Fruit fly (Drosophila melanogaster): Measurements from ENCODE around the gene CG13786.

The CG13786 gene

DNA sequence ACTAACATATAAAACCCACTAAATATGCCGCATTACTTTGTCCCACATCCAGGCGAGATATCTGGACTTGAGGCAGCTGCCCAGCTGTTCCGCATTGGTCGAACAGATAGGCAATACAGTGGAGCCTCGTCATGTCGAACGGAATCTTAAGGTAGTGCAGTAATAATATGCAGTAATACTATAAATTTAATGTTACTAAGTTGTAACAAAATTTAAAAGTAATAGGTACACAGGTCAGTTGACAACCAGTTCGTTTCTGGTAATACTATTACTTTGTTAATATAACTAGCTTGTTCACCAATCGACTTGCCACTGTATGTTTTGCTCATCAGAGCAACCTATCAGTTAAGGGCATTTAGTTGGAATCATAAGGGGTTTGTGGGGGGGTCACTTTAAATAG, 42.2 kb upstream of the CG13786 start (continued):
- no peak for TF ChIP-seq CG15011 (GFP tag; optimal IDR thresholded peaks at IDR 0.05)
- no peak for TF ChIP-seq CG13123 (GFP tag; optimal IDR thresholded peaks at IDR 0.05)
- TF ChIP-seq ab (GFP tag; optimal IDR thresholded peaks at IDR 0.05): no peak
- no peak for TF ChIP-seq fd64A (GFP tag; optimal IDR thresholded peaks at IDR 0.05)
- no peak for TF ChIP-seq CG11456 (GFP tag; IDR thresholded peaks at IDR 0.05)
- no peak for TF ChIP-seq slp2 (GFP tag; optimal IDR thresholded peaks at IDR 0.05)
- TF ChIP-seq Lim3 (GFP tag; IDR thresholded peaks at IDR 0.05): no peak
- TF ChIP-seq CrebB (tag; optimal IDR thresholded peaks at IDR 0.05): no peak
- no peak for TF ChIP-seq gro (GFP tag; optimal IDR thresholded peaks at IDR 0.05)
- no peak for TF ChIP-seq CG13624 (GFP tag; optimal IDR thresholded peaks at IDR 0.05)
- no peak for TF ChIP-seq Bdp1 (GFP tag; optimal IDR thresholded peaks at IDR 0.05)
- TF ChIP-seq ato (GFP tag; IDR thresholded peaks at IDR 0.05; ENCODE audit: partially characterized antibody): no peak
- no peak for TF ChIP-seq insv (GFP tag; optimal IDR thresholded peaks at IDR 0.05)
- TF ChIP-seq zfh1 (GFP tag; IDR thresholded peaks at IDR 0.05): 0 out of 3 replicates have a peak, but pooled peaks have one; percentile 18
- TF ChIP-seq MBD-R2 (GFP tag; IDR thresholded peaks at IDR 0.05): no peak
- TF ChIP-seq ken (GFP tag; IDR thresholded peaks at IDR 0.05): no peak
- TF ChIP-seq cas (GFP tag; IDR thresholded peaks at IDR 0.05): no peak
- TF ChIP-seq zf30C (GFP tag; optimal IDR thresholded peaks at IDR 0.05): no peak
- no peak for TF ChIP-seq Atf6 (GFP tag; IDR thresholded peaks at IDR 0.05)
- no peak for TF ChIP-seq odd (GFP tag; optimal IDR thresholded peaks at IDR 0.05)
- no peak for TF ChIP-seq ERR (GFP tag; optimal IDR thresholded peaks at IDR 0.05)
- TF ChIP-seq tio (GFP tag; optimal IDR thresholded peaks at IDR 0.05): no peak
- no peak for TF ChIP-seq CG12659 (GFP tag; optimal IDR thresholded peaks at IDR 0.05)
- no peak for TF ChIP-seq CG10431 (GFP tag; optimal IDR thresholded peaks at IDR 0.05)
- TF ChIP-seq ac (GFP tag; optimal IDR thresholded peaks at IDR 0.05): peak; percentile 66
- peak; percentile 70 for TF ChIP-seq row (GFP tag; IDR thresholded peaks at IDR 0.05)
- no peak for TF ChIP-seq toy (GFP tag; IDR thresholded peaks at IDR 0.05)
- TF ChIP-seq BEAF-32 (GFP tag; optimal IDR thresholded peaks at IDR 0.05): no peak
- TF ChIP-seq CG16813 (GFP tag; IDR thresholded peaks at IDR 0.05; ENCODE audit: partially characterized antibody): no peak
- TF ChIP-seq Spps (tag; optimal IDR thresholded peaks at IDR 0.05): no peak
- no peak for TF ChIP-seq sna (GFP tag; IDR thresholded peaks at IDR 0.05; ENCODE audit: partially characterized antibody)
- no peak for TF ChIP-seq mirr (GFP tag; optimal IDR thresholded peaks at IDR 0.05)
- TF ChIP-seq CG2199 (GFP tag; IDR thresholded peaks at IDR 0.05): no peak
- no peak for TF ChIP-seq MESR4 (GFP tag; optimal IDR thresholded peaks at IDR 0.05)
- TF ChIP-seq bsh (GFP tag; optimal IDR thresholded peaks at IDR 0.05): peak in 1 of 2 experiments; percentile 73
- no peak for TF ChIP-seq CG7786 (GFP tag; optimal IDR thresholded peaks at IDR 0.05)
- TF ChIP-seq B-H1 (GFP tag; IDR thresholded peaks at IDR 0.05): no peak
- peak; percentile 54 for TF ChIP-seq Blimp-1 (GFP tag; optimal IDR thresholded peaks at IDR 0.05)
- no peak for TF ChIP-seq h (optimal IDR thresholded peaks at IDR 0.05)
- no peak for TF ChIP-seq jumu (GFP tag; optimal IDR thresholded peaks at IDR 0.05)
- no peak for TF ChIP-seq Camta (GFP tag; optimal IDR thresholded peaks at IDR 0.05)
- no peak for TF ChIP-seq H15 (GFP tag; IDR thresholded peaks at IDR 0.05)
- peak; percentile 30 for TF ChIP-seq fd102C (GFP tag; optimal IDR thresholded peaks at IDR 0.05)
- TF ChIP-seq CG6813 (GFP tag; optimal IDR thresholded peaks at IDR 0.05): no peak
- TF ChIP-seq crc (GFP tag; optimal IDR thresholded peaks at IDR 0.05): no peak
- no peak for TF ChIP-seq CG18476 (GFP tag; optimal IDR thresholded peaks at IDR 0.05)
- no peak for TF ChIP-seq Rfx (GFP tag; IDR thresholded peaks at IDR 0.05)
- no peak for TF ChIP-seq prd (optimal IDR thresholded peaks at IDR 0.05)
- TF ChIP-seq prd (GFP tag; IDR thresholded peaks at IDR 0.05): peak; percentile 71; the same call in 2 of the 3 replicates
- no peak for TF ChIP-seq sc (optimal IDR thresholded peaks at IDR 0.05)
- TF ChIP-seq sc (GFP tag; optimal IDR thresholded peaks at IDR 0.05): no peak
- TF ChIP-seq CG12104 (GFP tag; optimal IDR thresholded peaks at IDR 0.05): no peak
- TF ChIP-seq Lhr (GFP tag; optimal IDR thresholded peaks at IDR 0.05): no peak
